Worm (Caenorhabditis elegans): ENCODE data around the gene T25D1.1.

The T25D1.1 gene

DNA sequence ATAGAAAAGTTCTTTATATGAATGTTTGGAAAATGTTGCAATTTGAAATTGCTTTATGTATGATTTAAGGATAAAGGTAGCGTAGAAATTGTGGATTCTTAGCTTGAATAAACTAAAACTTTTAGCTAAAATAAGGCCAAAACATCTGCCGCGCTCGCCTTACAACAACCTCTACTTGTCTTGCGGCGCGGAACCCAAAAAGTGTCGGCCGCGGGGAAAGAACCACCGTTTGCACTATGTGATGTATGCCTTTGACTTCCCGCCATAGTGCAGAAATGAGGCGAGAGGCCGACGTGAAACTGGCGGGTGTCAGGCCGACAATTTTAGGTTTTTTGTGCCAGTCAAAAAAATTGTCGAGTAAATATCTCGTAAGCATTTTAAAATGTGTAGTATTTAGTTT lies 52.3 kb downstream of the T25D1.1 start:
- TF ChIP-seq snpc-4 (GFP tag; optimal IDR thresholded peaks at IDR 0.05), result no peak
- TF ChIP-seq snpc-4 (tag; optimal IDR thresholded peaks at IDR 0.05), result peak in 2 of 4 experiments; percentile 1 to 72
- no peak for TF ChIP-seq dpl-1 (GFP tag; optimal IDR thresholded peaks at IDR 0.05)

All from whole organism, young adult.